Worm (Caenorhabditis elegans) whole organism, late embryonic: Measurements from ENCODE around the gene mrps-34.

Source experiments
- C08G9.2 ChIP-seq: sonication (generic microtip); optimal IDR thresholded peaks from 2 replicates; lab custom pipeline; 2016; ENCODE audit warnings: mild to moderate bottlenecking, missing genetic modification characterization, moderate library complexity, missing compliant biosample characterization
- F13H6.1 ChIP-seq: sonication (generic microtip); optimal IDR thresholded peaks from 2 replicates; lab custom pipeline; 2016; ENCODE audit warnings: missing genetic modification characterization, missing compliant biosample characterization
- K09A11.1 ChIP-seq: sonication (generic microtip); optimal IDR thresholded peaks from 2 replicates; lab custom pipeline; 2017; ENCODE audit warnings: antibody characterized with exemption, mild to moderate bottlenecking, missing genetic modification characterization, missing compliant biosample characterization; ENCODE audit not compliant: insufficient read depth
- T23F11.4 ChIP-seq: fragments of 200-800 bp; sonication (Bioruptor generic); optimal IDR thresholded peaks from 2 replicates; lab custom pipeline; 2018; ENCODE audit warnings: mild to moderate bottlenecking, missing genetic modification characterization, missing compliant biosample characterization
- ahr-1 ChIP-seq: sonication (generic microtip); optimal IDR thresholded peaks from 2 replicates; lab custom pipeline; 2016; ENCODE audit warnings: missing genetic modification characterization, missing compliant biosample characterization
- ceh-14 ChIP-seq: sonication (generic microtip); optimal IDR thresholded peaks from 2 replicates; lab custom pipeline; 2016; ENCODE audit warnings: missing genotype, missing genetic modification characterization, missing compliant biosample characterization
- ceh-2 ChIP-seq: sonication (generic microtip); optimal IDR thresholded peaks from 2 replicates; lab custom pipeline; 2016; ENCODE audit warnings: missing genotype, missing genetic modification characterization, missing compliant biosample characterization
- ceh-22 ChIP-seq: sonication (generic microtip); optimal IDR thresholded peaks from 2 replicates; lab custom pipeline; 2017; ENCODE audit warnings: missing biosample characterization, missing genetic modification characterization
- ceh-24 ChIP-seq: sonication (generic microtip); optimal IDR thresholded peaks from 2 replicates; lab custom pipeline; 2016; ENCODE audit warnings: mild to moderate bottlenecking, missing genetic modification characterization, missing compliant biosample characterization
- ceh-31 ChIP-seq: sonication (generic microtip); optimal IDR thresholded peaks from 2 replicates; lab custom pipeline; 2016; ENCODE audit warnings: missing genetic modification characterization, missing compliant biosample characterization
- ceh-34 ChIP-seq: sonication (generic microtip); optimal IDR thresholded peaks from 2 replicates; lab custom pipeline; 2016; ENCODE audit warnings: mild to moderate bottlenecking, missing genetic modification characterization, missing compliant biosample characterization
- dmd-4 ChIP-seq: sonication (generic microtip); optimal IDR thresholded peaks from 2 replicates; lab custom pipeline; 2016; ENCODE audit warnings: borderline replicate concordance, missing genetic modification characterization, missing compliant biosample characterization
- ets-4 ChIP-seq: sonication (generic microtip); optimal IDR thresholded peaks from 2 replicates; lab custom pipeline; 2016; ENCODE audit warnings: missing genetic modification characterization, missing compliant biosample characterization
- fkh-10 ChIP-seq: fragments of 150-350 bp; optimal IDR thresholded peaks from 2 replicates; lab custom pipeline; 2014; ENCODE audit warnings: missing biosample characterization, missing genetic modification reagents, missing genetic modification characterization
- gmeb-2 ChIP-seq: sonication (generic microtip); optimal IDR thresholded peaks from 2 replicates; lab custom pipeline; 2016; ENCODE audit warnings: missing genetic modification characterization, inconsistent platforms, missing compliant biosample characterization
- hlh-30 ChIP-seq: sonication (generic microtip); optimal IDR thresholded peaks from 2 replicates; lab custom pipeline; 2017; ENCODE audit warnings: antibody characterized with exemption, missing genetic modification characterization, missing compliant biosample characterization; ENCODE audit not compliant: insufficient read depth
- hlh-6 ChIP-seq: sonication (generic microtip); optimal IDR thresholded peaks from 2 replicates; lab custom pipeline; 2016; ENCODE audit warnings: missing genotype, missing genetic modification characterization, missing compliant biosample characterization
- hlh-8 ChIP-seq: sonication (generic microtip); optimal IDR thresholded peaks from 2 replicates; lab custom pipeline; 2016; ENCODE audit warnings: missing genotype, missing genetic modification characterization, missing compliant biosample characterization
- madf-2 ChIP-seq: sonication (generic microtip); optimal IDR thresholded peaks from 2 replicates; lab custom pipeline; 2017; ENCODE audit warnings: missing genetic modification characterization, missing compliant biosample characterization
- mec-3 ChIP-seq: sonication (generic microtip); optimal IDR thresholded peaks from 2 replicates; lab custom pipeline; 2016; ENCODE audit warnings: borderline replicate concordance, missing genetic modification characterization, missing compliant biosample characterization
- nfya-1 ChIP-seq: sonication (generic microtip); optimal IDR thresholded peaks from 2 replicates; lab custom pipeline; 2017; ENCODE audit warnings: missing genetic modification characterization, mild to moderate bottlenecking, missing compliant biosample characterization, antibody characterized with exemption, moderate library complexity
- npax-4 ChIP-seq: sonication (generic microtip); optimal IDR thresholded peaks from 2 replicates; lab custom pipeline; 2016; ENCODE audit warnings: missing genetic modification characterization, missing compliant biosample characterization
- pat-9 ChIP-seq: fragments of 200-800 bp; sonication (Bioruptor generic); optimal IDR thresholded peaks from 2 replicates; lab custom pipeline; 2018; ENCODE audit warnings: mild to moderate bottlenecking, missing genetic modification characterization, moderate library complexity, missing compliant biosample characterization
- pax-1 ChIP-seq: fragments of 150-350 bp; optimal IDR thresholded peaks from 2 replicates; lab custom pipeline; 2014; ENCODE audit warnings: missing biosample characterization, missing genetic modification characterization
- pha-2 ChIP-seq: sonication (generic microtip); optimal IDR thresholded peaks from 2 replicates; lab custom pipeline; 2017; ENCODE audit warnings: mild to moderate bottlenecking, missing genetic modification characterization, missing compliant biosample characterization
- pros-1 ChIP-seq: fragments of 150-350 bp; optimal IDR thresholded peaks from 2 replicates; lab custom pipeline; 2014; ENCODE audit warnings: missing biosample characterization, missing genetic modification reagents, missing genetic modification characterization
- ref-2 ChIP-seq: sonication (generic microtip); optimal IDR thresholded peaks from 2 replicates; lab custom pipeline; 2016; ENCODE audit warnings: missing genetic modification characterization, missing compliant biosample characterization
- rnt-1 ChIP-seq: sonication (generic microtip); optimal IDR thresholded peaks from 2 replicates; lab custom pipeline; 2016; ENCODE audit warnings: missing genetic modification characterization, missing compliant biosample characterization
- sox-2 ChIP-seq: fragments of 200-800 bp; sonication (Bioruptor generic); IDR thresholded peaks from 2 replicates; pipeline ENCODE4 v1.3.6; 2022; ENCODE audit warnings: missing genetic modification reagents, missing genetic modification characterization, missing compliant biosample characterization
- sox-4 ChIP-seq: sonication (generic microtip); optimal IDR thresholded peaks from 2 replicates; lab custom pipeline; 2017; ENCODE audit warnings: mild to moderate bottlenecking, missing genetic modification characterization, inconsistent platforms, missing compliant biosample characterization
- syd-9 ChIP-seq: sonication (generic microtip); optimal IDR thresholded peaks from 2 replicates; lab custom pipeline; 2016; ENCODE audit warnings: mild to moderate bottlenecking, missing genetic modification characterization, moderate library complexity, missing compliant biosample characterization
- tbx-7 ChIP-seq: sonication (generic microtip); optimal IDR thresholded peaks from 2 replicates; lab custom pipeline; 2016; ENCODE audit warnings: missing genotype, missing genetic modification characterization, missing compliant biosample characterization
- ttx-3 ChIP-seq: sonication (generic microtip); optimal IDR thresholded peaks from 2 replicates; lab custom pipeline; 2016; ENCODE audit warnings: missing genetic modification reagents, missing genetic modification characterization, missing compliant biosample characterization
- unc-42 ChIP-seq: sonication (generic microtip); optimal IDR thresholded peaks from 2 replicates; lab custom pipeline; 2016; ENCODE audit warnings: missing genotype, missing genetic modification characterization, missing compliant biosample characterization
- zip-5 ChIP-seq: sonication (generic microtip); optimal IDR thresholded peaks from 2 replicates; lab custom pipeline; 2016; ENCODE audit warnings: missing genetic modification characterization, missing compliant biosample characterization
- ztf-16 ChIP-seq: sonication (generic microtip); optimal IDR thresholded peaks from 2 replicates; lab custom pipeline; 2017; ENCODE audit warnings: missing genetic modification characterization, missing compliant biosample characterization

Gene mrps-34

DNA sequence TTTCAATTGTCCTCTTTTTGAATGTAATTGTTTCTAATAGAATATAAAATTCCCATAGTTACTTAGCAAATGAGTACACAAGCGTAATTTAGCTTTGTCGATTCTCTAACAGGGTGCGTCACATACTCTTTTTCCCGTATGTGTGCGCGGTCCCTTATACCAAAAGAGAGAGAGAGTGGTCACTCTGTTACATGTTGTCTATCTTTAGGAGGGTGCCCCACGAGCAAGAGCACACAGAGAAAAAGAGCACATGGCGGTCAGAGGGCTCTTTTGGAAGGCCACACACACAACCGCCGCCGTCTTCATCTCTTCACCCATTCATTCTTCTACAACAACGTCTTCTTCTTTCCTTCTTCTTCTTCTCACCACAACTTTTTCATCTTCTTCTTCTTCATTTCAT, 28.3 kb downstream of the mrps-34 start:
- TF ChIP-seq hlh-30 (peak; percentile 63), ceh-31 (tag; lab: Kevin White, UChicago) (peak; percentile 65), unc-42 (tag; lab: Kevin White, UChicago) (peak; percentile 46), ceh-34 (tag; lab: Kevin White, UChicago) (peak; percentile 5), ttx-3 (tag; lab: Kevin White, UChicago) (no peak), gmeb-2 (tag; lab: Kevin White, UChicago) (no peak), ceh-14 (tag; lab: Kevin White, UChicago) (peak; percentile 0), zip-5 (tag; lab: Kevin White, UChicago) (no peak)
- TF ChIP-seq, all 69 proteins: peak for 5

DNA sequence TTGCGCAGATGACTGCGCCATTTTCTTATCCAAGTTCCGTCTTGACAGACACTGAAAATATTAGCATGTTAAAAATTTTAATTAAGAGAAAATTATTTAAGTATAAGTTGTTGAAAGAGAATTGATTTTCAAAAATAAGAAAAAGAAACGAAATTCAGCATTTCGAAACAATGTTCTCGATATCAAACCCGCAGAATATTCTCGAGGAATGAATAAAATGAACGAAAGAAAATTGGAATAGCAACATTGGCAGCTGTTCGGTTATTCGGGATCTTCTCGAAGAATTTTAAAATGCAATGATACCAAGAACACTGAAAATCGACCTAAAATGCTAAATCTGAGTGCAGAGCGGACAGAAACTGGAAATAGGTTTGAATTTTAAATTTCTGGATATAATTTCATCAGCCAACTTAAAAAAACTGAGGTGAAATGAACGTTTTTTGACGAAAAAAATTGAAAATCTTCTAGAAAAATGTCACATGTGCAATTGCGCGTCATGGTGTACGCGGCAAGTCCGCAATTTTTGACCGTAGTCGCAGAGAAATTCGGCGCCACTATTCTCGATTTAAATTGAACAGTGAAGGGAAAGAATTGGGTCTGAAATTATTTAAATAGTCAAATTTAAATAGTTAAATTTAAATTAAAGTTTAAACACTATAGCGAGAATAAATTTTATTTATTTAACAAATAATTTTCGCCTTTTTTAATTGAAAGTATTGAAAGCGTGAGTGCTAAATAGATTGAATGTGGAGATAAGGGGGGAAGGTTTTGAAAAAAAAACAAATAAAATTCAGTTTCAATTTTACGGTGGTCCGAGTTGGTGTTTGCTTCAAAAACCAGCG, 34.0 kb downstream of the mrps-34 start, which contains the start of the genes cct-5 and F25F2.1:
Gene cct-5 (minus strand): TSS at position 51 of the 842 bp plus-strand sequence.
Gene F25F2.1 (plus strand): TSS at position 792 of the 842 bp plus-strand sequence.
- no peak for TF ChIP-seq F13H6.1
- TF ChIP-seq ceh-2 (tag; lab: Kevin White, UChicago) = no peak
- TF ChIP-seq K09A11.1 (tag; lab: Kevin White, UChicago) = peak; percentile 0
- peak; percentile 4 for TF ChIP-seq ceh-31 (tag; lab: Kevin White, UChicago)
- TF ChIP-seq syd-9 = no peak
- TF ChIP-seq T23F11.4 (GFP tag; lab: Kevin White, UChicago) = no peak
- TF ChIP-seq rnt-1 (tag; lab: Kevin White, UChicago) = peak; percentile 38
- TF ChIP-seq ceh-22 = no peak
- no peak for TF ChIP-seq pha-2 (tag; lab: Kevin White, UChicago)
- TF ChIP-seq C08G9.2 (tag; lab: Kevin White, UChicago) = no peak
- peak; percentile 40 for TF ChIP-seq hlh-30
- no peak for TF ChIP-seq ref-2 (tag; lab: Kevin White, UChicago)
- TF ChIP-seq pat-9 (tag; lab: Kevin White, UChicago) = peak; percentile 32
- TF ChIP-seq ets-4 (tag; lab: Kevin White, UChicago) = no peak
- peak; percentile 60 for TF ChIP-seq nfya-1 (tag; lab: Kevin White, UChicago)
- TF ChIP-seq ztf-16 (tag; lab: Kevin White, UChicago) = no peak
- TF ChIP-seq mec-3 (tag; lab: Kevin White, UChicago) = no peak
- TF ChIP-seq ahr-1 = no peak
- no peak for TF ChIP-seq gmeb-2 (tag; lab: Kevin White, UChicago)
- TF ChIP-seq dmd-4 = no peak
- no peak for TF ChIP-seq sox-4 (tag; lab: Kevin White, UChicago)
- peak; percentile 2 for TF ChIP-seq pax-1
- TF ChIP-seq fkh-10 = no peak
- no peak for TF ChIP-seq hlh-8 (tag; lab: Kevin White, UChicago)
- no peak for TF ChIP-seq madf-2 (tag; lab: Kevin White, UChicago)
- TF ChIP-seq, all 69 proteins: peak for 7

DNA sequence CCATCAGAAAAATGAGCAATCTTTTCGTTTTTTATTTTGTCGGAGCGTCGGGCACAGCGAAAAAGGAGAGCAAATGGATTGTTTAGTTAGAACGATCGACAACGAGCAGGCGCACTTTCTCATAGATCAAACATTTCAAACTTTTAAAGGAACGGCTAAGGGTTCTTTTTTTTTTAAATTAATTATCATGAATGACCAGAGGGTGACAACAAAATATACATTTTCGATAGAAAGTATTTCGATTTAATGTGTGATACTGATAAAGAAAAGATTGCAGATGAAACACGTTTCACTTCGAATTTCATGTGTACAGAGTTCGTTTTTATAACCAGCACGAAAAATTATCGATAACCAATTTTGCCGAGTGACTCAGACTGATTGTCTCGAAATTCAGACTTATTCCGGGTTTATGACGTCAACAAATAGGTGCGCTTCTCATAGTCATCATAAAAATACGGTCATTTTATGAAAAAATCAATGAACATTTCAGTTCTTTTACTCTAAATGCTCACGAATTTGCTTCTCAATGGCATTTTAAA, 35.6 kb downstream of the mrps-34 start:
- no peak for TF ChIP-seq sox-4 (tag; lab: Kevin White, UChicago)
- TF ChIP-seq ahr-1 = no peak
- TF ChIP-seq fkh-10 = no peak
- TF ChIP-seq hlh-6 = no peak
- TF ChIP-seq hlh-30 = no peak
- no peak for TF ChIP-seq tbx-7 (tag; lab: Kevin White, UChicago)
- no peak for TF ChIP-seq ceh-24 (tag; lab: Kevin White, UChicago)
- TF ChIP-seq npax-4 = no peak
- no peak for TF ChIP-seq sox-2 (GFP tag; lab: Robert Waterston, UW)
- TF ChIP-seq T23F11.4 (GFP tag; lab: Kevin White, UChicago) = no peak
- TF ChIP-seq K09A11.1 (tag; lab: Kevin White, UChicago) = no peak
- no peak for TF ChIP-seq pros-1 (tag; lab: Kevin White, UChicago)
- no peak for TF ChIP-seq zip-5 (tag; lab: Kevin White, UChicago)
- TF ChIP-seq, all 69 proteins: peak for 0
